Worm (Caenorhabditis elegans) whole organism, young adult: Measurements from ENCODE around the gene ndx-2.
A peak's percentile ranks its signal among the peaks of the same experiment; 100 is the strongest.

Experiments used
- B0019.2 ChIP-seq: fragments of 200-800 bp; sonication (Bioruptor generic); conservative IDR thresholded peaks from 2 replicates; pipeline ENCODE4 v1.3.6; 2022; ENCODE audit warnings: missing genetic modification reagents, missing genetic modification characterization, missing compliant biosample characterization
- B0035.1 ChIP-seq: sonication (generic microtip); optimal IDR thresholded peaks from 2 replicates; lab custom pipeline; 2016; ENCODE audit warnings: missing genetic modification characterization, mild to moderate bottlenecking, missing compliant biosample characterization, missing genotype, missing genetic modification reagents
- B0336.3 ChIP-seq: fragments of 200-800 bp; sonication (Bioruptor generic); IDR thresholded peaks from 2 replicates; pipeline ENCODE4 v1.3.6; 2022; ENCODE audit warnings: missing genetic modification characterization, missing compliant biosample characterization
- F39B2.1 ChIP-seq: fragments of 200-800 bp; sonication (Bioruptor generic); IDR thresholded peaks from 2 replicates; pipeline ENCODE4 v1.3.6; 2022; ENCODE audit warnings: missing genetic modification reagents, missing genetic modification characterization, missing compliant biosample characterization
- F49E8.2 ChIP-seq: sonication (generic microtip); optimal IDR thresholded peaks from 3 replicates; lab custom pipeline; 2017; ENCODE audit warnings: missing genetic modification characterization, mild to moderate bottlenecking, missing compliant biosample characterization, antibody characterized with exemption, moderate library complexity; ENCODE audit not compliant: insufficient read depth
- F55B11.4 ChIP-seq: sonication (generic microtip); optimal IDR thresholded peaks from 2 replicates; lab custom pipeline; 2016; ENCODE audit warnings: missing compliant biosample characterization, missing genetic modification characterization, borderline replicate concordance; ENCODE audit not compliant: insufficient read depth
- F57C9.4 ChIP-seq: sonication (generic microtip); optimal IDR thresholded peaks from 2 replicates; lab custom pipeline; 2017; ENCODE audit warnings: mild to moderate bottlenecking, missing genetic modification characterization, missing compliant biosample characterization
- Y53F4B.3 ChIP-seq: fragments of 200-800 bp; sonication (Bioruptor generic); IDR thresholded peaks from 2 replicates; pipeline ENCODE4 v1.3.6; 2022; ENCODE audit warnings: missing genetic modification reagents, missing genetic modification characterization, missing compliant biosample characterization
- Y67H2A.10 ChIP-seq: fragments of 200-800 bp; sonication (Bioruptor generic); conservative IDR thresholded peaks from 2 replicates; pipeline ENCODE4 v1.3.6; 2022; ENCODE audit warnings: missing genetic modification reagents, missing genetic modification characterization, missing compliant biosample characterization
- Y79H2A.3 ChIP-seq: fragments of 200-800 bp; sonication (Bioruptor generic); conservative IDR thresholded peaks from 2 replicates; pipeline ENCODE4 v1.3.6; 2022; ENCODE audit warnings: missing genetic modification reagents, missing genetic modification characterization, missing compliant biosample characterization
- ama-1 ChIP-seq, 3 experiments: fragments of 150-350 bp in 1 of 3; sonication (generic microtip) in 2 of 3; optimal IDR thresholded peaks; 2 replicates each; lab custom pipeline; 2014 to 2018; ENCODE audit warnings: missing biosample characterization in 2 of 3, missing genetic modification characterization in 2 of 3, missing genetic modification reagents in 2 of 3
- athp-1 ChIP-seq: sonication (generic microtip); optimal IDR thresholded peaks from 2 replicates; lab custom pipeline; 2017; ENCODE audit warnings: mild to moderate bottlenecking, missing genetic modification characterization, missing compliant biosample characterization
- attf-3 ChIP-seq: fragments of 200-800 bp; sonication (Bioruptor generic); conservative IDR thresholded peaks from 2 replicates; pipeline ENCODE4 v1.3.6; 2022; ENCODE audit warnings: missing genetic modification reagents, missing genetic modification characterization, missing compliant biosample characterization
- attf-5 ChIP-seq: fragments of 200-800 bp; sonication (Bioruptor generic); optimal IDR thresholded peaks from 2 replicates; lab custom pipeline; 2018; ENCODE audit warnings: mild to moderate bottlenecking, missing genetic modification characterization, missing compliant biosample characterization
- attf-6 ChIP-seq: fragments of 200-800 bp; sonication (Bioruptor generic); IDR thresholded peaks from 2 replicates; pipeline ENCODE4 v1.3.6; 2022; ENCODE audit warnings: missing genetic modification reagents, missing genetic modification characterization, missing compliant biosample characterization
- ceh-100 ChIP-seq: fragments of 200-800 bp; sonication (Bioruptor generic); IDR thresholded peaks from 2 replicates; pipeline ENCODE4 v1.3.6; 2022; ENCODE audit warnings: missing genetic modification reagents, missing genetic modification characterization, missing compliant biosample characterization
- ceh-79 ChIP-seq: sonication (generic microtip); optimal IDR thresholded peaks from 2 replicates; lab custom pipeline; 2017; ENCODE audit warnings: mild to moderate bottlenecking, missing genetic modification characterization, missing compliant biosample characterization
- chd-7 ChIP-seq: sonication (generic microtip); optimal IDR thresholded peaks from 2 replicates; lab custom pipeline; 2016; ENCODE audit warnings: mild to moderate bottlenecking, missing genetic modification characterization, moderate library complexity, missing compliant biosample characterization
- dox-1 ChIP-seq: fragments of 200-800 bp; sonication (Bioruptor generic); IDR thresholded peaks from 2 replicates; pipeline ENCODE4 v1.3.6; 2022; ENCODE audit warnings: missing genetic modification reagents, missing genetic modification characterization, missing compliant biosample characterization
- dpl-1 ChIP-seq: fragments of 150-350 bp; optimal IDR thresholded peaks from 2 replicates; lab custom pipeline; 2014; ENCODE audit warnings: missing biosample characterization, missing genetic modification reagents, missing genetic modification characterization
- gei-17 ChIP-seq: fragments of 200-800 bp; sonication (Bioruptor generic); optimal IDR thresholded peaks from 2 replicates; lab custom pipeline; 2018; ENCODE audit warnings: mild to moderate bottlenecking, missing genetic modification characterization, missing compliant biosample characterization
- hmg-1.2 ChIP-seq: fragments of 200-800 bp; sonication (Bioruptor generic); IDR thresholded peaks from 2 replicates; pipeline ENCODE4 v1.3.6; 2022; ENCODE audit warnings: missing genetic modification reagents, missing genetic modification characterization, missing compliant biosample characterization
- hmg-20 ChIP-seq: fragments of 200-800 bp; sonication (Bioruptor generic); IDR thresholded peaks from 2 replicates; pipeline ENCODE4 v1.3.6; 2022; ENCODE audit warnings: missing genetic modification reagents, missing genetic modification characterization, missing compliant biosample characterization
- hrde-1 ChIP-seq: sonication (generic microtip); optimal IDR thresholded peaks from 2 replicates; lab custom pipeline; 2016; ENCODE audit warnings: missing genetic modification characterization, mild to moderate bottlenecking, missing compliant biosample characterization, moderate library complexity, missing genotype, missing genetic modification reagents, borderline replicate concordance
- let-607 ChIP-seq, 2 experiments: fragments of 200-800 bp in 1 of 2; sonication (Bioruptor generic) in 1 of 2; sonication (generic microtip) in 1 of 2; optimal IDR thresholded peaks; 2 replicates each; lab custom pipeline; 2016 to 2018; ENCODE audit warnings: mild to moderate bottlenecking in 2 of 2, missing compliant biosample characterization in 2 of 2, missing genetic modification characterization in 2 of 2, moderate library complexity in 2 of 2, missing genotype in 1 of 2
- lin-35 ChIP-seq, 3 experiments: fragments of 150-350 bp in 2 of 3; sonication (generic microtip) in 1 of 3; optimal IDR thresholded peaks; 2 replicates each; lab custom pipeline; 2014 to 2018; ENCODE audit warnings: missing biosample characterization in 3 of 3, missing genetic modification characterization in 3 of 3, missing genetic modification reagents in 3 of 3
- lin-40 ChIP-seq: sonication (generic microtip); optimal IDR thresholded peaks from 2 replicates; lab custom pipeline; 2016; ENCODE audit warnings: missing genetic modification characterization, mild to moderate bottlenecking, missing compliant biosample characterization, missing genotype, missing genetic modification reagents
- lir-1 ChIP-seq: fragments of 200-800 bp; sonication (Bioruptor generic); conservative IDR thresholded peaks from 2 replicates; pipeline ENCODE4 v1.3.6; 2022; ENCODE audit warnings: missing genetic modification reagents, missing genetic modification characterization, missing compliant biosample characterization
- lsy-27 ChIP-seq: sonication (generic microtip); optimal IDR thresholded peaks from 2 replicates; lab custom pipeline; 2017; ENCODE audit warnings: missing genetic modification characterization, mild to moderate bottlenecking, missing compliant biosample characterization, antibody characterized with exemption, missing genotype, borderline replicate concordance; ENCODE audit not compliant: insufficient read depth
- madf-10 ChIP-seq: sonication (generic microtip); optimal IDR thresholded peaks from 2 replicates; lab custom pipeline; 2016; ENCODE audit warnings: mild to moderate bottlenecking, missing genetic modification characterization, missing compliant biosample characterization
- madf-3 ChIP-seq: fragments of 200-800 bp; sonication (Bioruptor generic); IDR thresholded peaks from 2 replicates; pipeline ENCODE4 v1.3.6; 2022; ENCODE audit warnings: missing genetic modification reagents, missing genetic modification characterization, missing compliant biosample characterization
- madf-6 ChIP-seq: fragments of 200-800 bp; sonication (Bioruptor generic); IDR thresholded peaks from 2 replicates; pipeline ENCODE4 v1.3.6; 2022; ENCODE audit warnings: missing genetic modification reagents, missing genetic modification characterization, missing compliant biosample characterization
- nfya-1 ChIP-seq: sonication (generic microtip); optimal IDR thresholded peaks from 2 replicates; lab custom pipeline; 2017; ENCODE audit warnings: antibody characterized with exemption, missing compliant biosample characterization, missing genetic modification characterization, borderline replicate concordance; ENCODE audit not compliant: insufficient read depth
- nhr-179 ChIP-seq: sonication (generic microtip); optimal IDR thresholded peaks from 2 replicates; lab custom pipeline; 2016; ENCODE audit warnings: mild to moderate bottlenecking, missing genetic modification characterization, missing compliant biosample characterization
- nhr-27 ChIP-seq: fragments of 200-800 bp; sonication (Bioruptor generic); optimal IDR thresholded peaks from 2 replicates; lab custom pipeline; 2018; ENCODE audit warnings: mild to moderate bottlenecking, missing genetic modification characterization, moderate library complexity, missing compliant biosample characterization
- repo-1 ChIP-seq: sonication (generic microtip); optimal IDR thresholded peaks from 2 replicates; lab custom pipeline; 2017; ENCODE audit warnings: mild to moderate bottlenecking, missing genetic modification characterization, missing compliant biosample characterization
- sdz-38 ChIP-seq: sonication (generic microtip); optimal IDR thresholded peaks from 2 replicates; lab custom pipeline; 2016; ENCODE audit warnings: missing genotype, missing genetic modification characterization, missing compliant biosample characterization
- snpc-4 ChIP-seq, 5 experiments: fragments of 150-350 bp in 1 of 5; sonication (generic microtip) in 4 of 5; optimal IDR thresholded peaks; 2 replicates each; lab custom pipeline; 2014 to 2018; ENCODE audit warnings: missing genetic modification characterization in 5 of 5, missing biosample characterization in 3 of 5, antibody characterized with exemption in 2 of 5, mild to moderate bottlenecking in 2 of 5, missing compliant biosample characterization in 2 of 5, missing genotype in 2 of 5, moderate library complexity in 2 of 5, missing genetic modification reagents in 1 of 5
- somi-1 ChIP-seq: fragments of 200-800 bp; sonication (Bioruptor generic); optimal IDR thresholded peaks from 2 replicates; lab custom pipeline; 2018; ENCODE audit warnings: mild to moderate bottlenecking, missing genetic modification characterization, missing compliant biosample characterization
- sptf-2 ChIP-seq: fragments of 200-800 bp; sonication (Bioruptor generic); optimal IDR thresholded peaks from 2 replicates; lab custom pipeline; 2018; ENCODE audit warnings: mild to moderate bottlenecking, missing genetic modification characterization, missing compliant biosample characterization
- tbx-9 ChIP-seq: sonication (generic microtip); optimal IDR thresholded peaks from 2 replicates; lab custom pipeline; 2016; ENCODE audit warnings: borderline replicate concordance, missing genetic modification characterization, inconsistent platforms, missing compliant biosample characterization
- tlf-1 ChIP-seq: fragments of 200-800 bp; sonication (Bioruptor generic); optimal IDR thresholded peaks from 2 replicates; lab custom pipeline; 2018; ENCODE audit warnings: mild to moderate bottlenecking, missing genetic modification characterization, missing compliant biosample characterization
- unc-130 ChIP-seq: sonication (generic microtip); optimal IDR thresholded peaks from 2 replicates; lab custom pipeline; 2016; ENCODE audit warnings: missing genetic modification reagents, missing genetic modification characterization, missing compliant biosample characterization
- xnd-1 ChIP-seq: sonication (generic microtip); optimal IDR thresholded peaks from 2 replicates; lab custom pipeline; 2016; ENCODE audit warnings: missing genotype, missing genetic modification reagents, missing genetic modification characterization, missing compliant biosample characterization
- ztf-18 ChIP-seq: sonication (generic microtip); optimal IDR thresholded peaks from 2 replicates; lab custom pipeline; 2016; ENCODE audit warnings: missing genotype, mild to moderate bottlenecking, missing genetic modification characterization, missing compliant biosample characterization
- ztf-3 ChIP-seq: fragments of 200-800 bp; sonication (Bioruptor generic); optimal IDR thresholded peaks from 2 replicates; lab custom pipeline; 2018; ENCODE audit warnings: mild to moderate bottlenecking, missing genetic modification characterization, missing compliant biosample characterization

ndx-2 gene

ce11 chrV:2638545-2638944 is 26.3 kb downstream of the ndx-2 start, which contains the start of gene W02H5.19 (continued):
- TF ChIP-seq hrde-1 (tag; lab: Kevin White, UChicago): no peak
- TF ChIP-seq nfya-1 (tag; lab: Kevin White, UChicago): no peak
- TF ChIP-seq F49E8.2 (tag; lab: Kevin White, UChicago): no peak
- peak; percentile 69; the same call in 1 of the 2 replicates for TF ChIP-seq lir-1 (GFP tag; lab: Robert Waterston, UW)
- TF ChIP-seq attf-5: peak; percentile 39
- TF ChIP-seq let-607 (tag; optimal IDR thresholded peaks at IDR 0.05; lab: Kevin White, UChicago): peak in 1 of 2 experiments; percentile 55
- no peak for TF ChIP-seq Y67H2A.10 (GFP tag; lab: Robert Waterston, UW)
- no peak for TF ChIP-seq ztf-18
- no peak; the same call in 1 of the 2 replicates for TF ChIP-seq B0019.2 (GFP tag; lab: Robert Waterston, UW)
- TF ChIP-seq madf-6 (GFP tag; lab: Robert Waterston, UW): peak; percentile 74
- peak; percentile 75 for TF ChIP-seq unc-130 (GFP tag; lab: Kevin White, UChicago)
- no peak for TF ChIP-seq Y79H2A.3 (GFP tag; lab: Robert Waterston, UW)
- TF ChIP-seq chd-7: peak; percentile 16
- peak; percentile 67 for TF ChIP-seq athp-1 (tag; lab: Kevin White, UChicago)
- 0 out of 2 replicates have a peak, but pooled peaks have one; percentile 46 for TF ChIP-seq attf-3 (GFP tag; lab: Robert Waterston, UW)
- TF ChIP-seq hmg-1.2 (GFP tag; lab: Robert Waterston, UW): 0 out of 2 replicates have a peak, but pooled peaks have one; percentile 19
- no peak for TF ChIP-seq Y53F4B.3
- TF ChIP-seq madf-10 (tag; lab: Kevin White, UChicago): peak; percentile 42
- peak; percentile 80 for TF ChIP-seq dox-1 (GFP tag; lab: Robert Waterston, UW)
- no peak for TF ChIP-seq attf-6
- no peak; the same call in 1 of the 2 replicates for TF ChIP-seq hmg-20 (GFP tag; lab: Robert Waterston, UW)
- no peak for TF ChIP-seq F57C9.4 (tag; lab: Kevin White, UChicago)
- TF ChIP-seq lin-35 (GFP tag; optimal IDR thresholded peaks at IDR 0.05; lab: Kevin White, UChicago): peak in 2 of 3 experiments; percentile 41 to 94
- TF ChIP-seq F55B11.4: no peak
- TF ChIP-seq ceh-100 (GFP tag; lab: Robert Waterston, UW): peak; percentile 32; the same call in 1 of the 2 replicates
- no peak for TF ChIP-seq snpc-4 (GFP tag; optimal IDR thresholded peaks at IDR 0.05; lab: Kevin White, UChicago)
- TF ChIP-seq snpc-4 (tag; optimal IDR thresholded peaks at IDR 0.05; lab: Kevin White, UChicago): peak in 1 of 4 experiments; percentile 30
- TF ChIP-seq lsy-27 (tag; lab: Kevin White, UChicago): no peak
- no peak for TF ChIP-seq gei-17
- TF ChIP-seq nhr-27 (tag; lab: Kevin White, UChicago): no peak
- no peak for TF ChIP-seq tbx-9
- no peak for TF ChIP-seq sptf-2
- TF ChIP-seq B0336.3 (GFP tag; lab: Robert Waterston, UW): 0 out of 2 replicates have a peak, but pooled peaks have one; percentile 18
- no peak for TF ChIP-seq lin-40
- TF ChIP-seq tlf-1: no peak
- TF ChIP-seq ama-1 (optimal IDR thresholded peaks at IDR 0.05; lab: Kevin White, UChicago): no peak
- TF ChIP-seq ama-1 (GFP tag; optimal IDR thresholded peaks at IDR 0.05; lab: Kevin White, UChicago): no peak
- TF ChIP-seq dpl-1: peak; percentile 85
- TF ChIP-seq repo-1: no peak
- TF ChIP-seq F39B2.1: no peak
- TF ChIP-seq xnd-1 (tag; lab: Kevin White, UChicago): peak; percentile 29
- TF ChIP-seq ceh-79 (tag; lab: Kevin White, UChicago): no peak
- TF ChIP-seq somi-1 (GFP tag; lab: Kevin White, UChicago): no peak
- TF ChIP-seq madf-3 (GFP tag; lab: Robert Waterston, UW): peak; percentile 78
- no peak for TF ChIP-seq ztf-3 (GFP tag; lab: Kevin White, UChicago)
- TF ChIP-seq nhr-179 (tag; lab: Kevin White, UChicago): no peak
- TF ChIP-seq B0035.1 (tag; lab: Kevin White, UChicago): no peak
- TF ChIP-seq sdz-38 (tag; lab: Kevin White, UChicago): no peak
